Fruit fly (Drosophila melanogaster) whole organism, embryonic: Measurements from ENCODE around the gene Cdc7.

Experiments used
- org-1 ChIP-seq: fragments of 200-800 bp; sonication (Bioruptor generic); optimal IDR thresholded peaks from 2 replicates; lab custom pipeline; 2017; ENCODE audit warnings: missing biosample characterization, missing genetic modification characterization
- tll ChIP-seq, 2 experiments: fragments of 200-800 bp in 1 of 2; fragments of >200 bp in 1 of 2; sonication (Bioruptor generic) in 1 of 2; optimal IDR thresholded peaks; 2 replicates each; lab custom pipeline; 2017 to 2019; ENCODE audit warnings: missing biosample characterization in 2 of 2, missing genetic modification characterization in 2 of 2, mild to moderate bottlenecking in 1 of 2, moderate library complexity in 1 of 2

DNA sequence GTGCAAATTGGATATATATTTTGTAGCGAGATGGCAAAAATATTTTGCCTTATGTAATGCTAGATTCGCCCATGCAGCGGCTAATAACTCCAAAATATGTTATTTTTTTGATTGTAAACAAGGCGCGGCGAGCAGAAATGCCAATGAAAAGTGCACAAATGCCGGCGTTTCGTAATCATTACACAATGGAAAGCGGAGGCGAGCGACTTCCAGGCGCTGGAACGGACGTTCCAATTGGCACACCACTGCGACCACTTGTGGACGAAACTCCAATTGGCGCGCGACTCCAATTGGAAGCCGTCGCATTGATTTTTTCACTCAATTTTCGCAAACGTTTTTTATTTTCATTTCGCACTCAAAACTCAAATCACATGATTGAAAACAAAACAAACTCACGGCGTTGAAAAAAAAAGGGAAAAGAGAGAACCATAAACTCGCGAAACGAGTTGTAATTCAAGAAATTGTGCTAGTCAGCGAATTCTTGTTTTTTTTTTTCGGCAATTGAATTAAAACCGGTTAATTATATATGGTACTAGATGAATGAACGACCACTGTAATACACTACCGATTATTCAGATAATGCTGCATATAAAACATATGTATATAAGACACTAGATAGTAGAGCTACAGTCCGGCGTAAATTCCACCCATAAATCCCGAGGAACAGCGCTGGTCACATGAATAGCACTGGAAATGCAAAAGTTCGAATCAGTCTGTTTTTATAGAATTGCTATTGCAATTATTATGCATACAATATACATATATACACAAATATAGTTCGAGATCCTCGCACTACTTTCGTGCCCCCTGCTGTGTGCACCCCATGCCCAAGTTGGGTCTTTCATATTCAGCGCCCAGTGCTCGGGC lies 24.5 kb downstream of the Cdc7 start, which contains the start of gene ND-ASHI:
- TF ChIP-seq tll (GFP tag; optimal IDR thresholded peaks at IDR 0.05; lab: Kevin White, UChicago): no peak
- peak; percentile 93 for TF ChIP-seq org-1
